Fruit fly (Drosophila melanogaster) whole organism: Measurements from ENCODE around the gene DIP-gamma.

Source experiments
- CG8478 ChIP-seq: fragments of >200 bp; optimal IDR thresholded peaks from 2 replicates; lab custom pipeline; 2018; ENCODE audit warnings: inconsistent platforms
- Dll ChIP-seq: fragments of >200 bp; optimal IDR thresholded peaks from 2 replicates; lab custom pipeline; 2017
- EcR ChIP-seq, 2 experiments: fragments of >200 bp; optimal IDR thresholded peaks; 2 replicates each; lab custom pipeline; 2017; ENCODE audit warnings: missing biosample characterization in 2 of 2, missing genetic modification characterization in 2 of 2, missing genetic modification reagents in 2 of 2
- pan ChIP-seq: fragments of >200 bp; optimal IDR thresholded peaks from 2 replicates; lab custom pipeline; 2017
- psq ChIP-seq: fragments of >200 bp; optimal IDR thresholded peaks from 2 replicates; lab custom pipeline; 2017
- usp ChIP-seq: fragments of >200 bp; optimal IDR thresholded peaks from 2 replicates; lab custom pipeline; 2017; ENCODE audit warnings: missing biosample characterization, missing genetic modification characterization, mixed read lengths

Gene DIP-gamma

dm6 chr3R:28950859-28951351 lies 19.3 kb downstream of the DIP-gamma start:
- no peak for TF ChIP-seq Dll (lab: Kevin White, UChicago)
- TF ChIP-seq EcR (GFP tag; optimal IDR thresholded peaks at IDR 0.05; lab: Kevin White, UChicago), result no peak
- TF ChIP-seq CG8478 (lab: Kevin White, UChicago), result no peak
- no peak for TF ChIP-seq psq
- no peak for TF ChIP-seq pan
- TF ChIP-seq usp, result no peak

- TF ChIP-seq CG8478 (lab: Kevin White, UChicago) (no peak), EcR (GFP tag; optimal IDR thresholded peaks at IDR 0.05; lab: Kevin White, UChicago) (no peak), pan (no peak), usp (no peak), psq (no peak), Dll (lab: Kevin White, UChicago) (no peak)
Measured at dm6 chr3R:28922744-28923143, 47.4 kb downstream of the DIP-gamma start, which contains the start of gene CG11828. CG11828 (plus strand) TSS chr3R:28923044.

dm6 chr3R:28913890-28914750 lies 56.1 kb downstream of the DIP-gamma start:
- no peak for TF ChIP-seq EcR (GFP tag; optimal IDR thresholded peaks at IDR 0.05; lab: Kevin White, UChicago)
- TF ChIP-seq pan, result no peak
- no peak for TF ChIP-seq psq
- no peak for TF ChIP-seq usp
- no peak for TF ChIP-seq Dll (lab: Kevin White, UChicago)
- TF ChIP-seq CG8478 (lab: Kevin White, UChicago), result no peak

- no peak for TF ChIP-seq usp
- TF ChIP-seq CG8478 (lab: Kevin White, UChicago), result no peak
- no peak for TF ChIP-seq EcR (GFP tag; optimal IDR thresholded peaks at IDR 0.05; lab: Kevin White, UChicago)
- no peak for TF ChIP-seq pan
- TF ChIP-seq psq, result no peak
- TF ChIP-seq Dll (lab: Kevin White, UChicago), result no peak
Measured at dm6 chr3R:28913039-28913438, 57.1 kb downstream of the DIP-gamma start.

dm6 chr3R:28911758-28912157 lies 58.4 kb downstream of the DIP-gamma start:
- TF ChIP-seq psq (no peak), EcR (GFP tag; optimal IDR thresholded peaks at IDR 0.05; lab: Kevin White, UChicago) (no peak)

dm6 chr3R:28904816-28905435 lies 65.2 kb downstream of the DIP-gamma start:
- TF ChIP-seq usp (no peak), EcR (GFP tag; optimal IDR thresholded peaks at IDR 0.05; lab: Kevin White, UChicago) (no peak), Dll (lab: Kevin White, UChicago) (no peak), CG8478 (lab: Kevin White, UChicago) (no peak), pan (no peak), psq (no peak)

- no peak for TF ChIP-seq CG8478 (lab: Kevin White, UChicago)
Measured at dm6 chr3R:28904174-28904573, 66.0 kb downstream of the DIP-gamma start.

dm6 chr3R:28903392-28903791 lies 66.8 kb downstream of the DIP-gamma start:
- no peak for TF ChIP-seq Dll (lab: Kevin White, UChicago)
- TF ChIP-seq usp, result no peak
- TF ChIP-seq CG8478 (lab: Kevin White, UChicago), result no peak
- TF ChIP-seq pan, result no peak
- no peak for TF ChIP-seq EcR (GFP tag; optimal IDR thresholded peaks at IDR 0.05; lab: Kevin White, UChicago)
- no peak for TF ChIP-seq psq

dm6 chr3R:28901468-28902163 lies 68.6 kb downstream of the DIP-gamma start:
- TF ChIP-seq pan (no peak), psq (no peak), CG8478 (lab: Kevin White, UChicago) (no peak), usp (no peak), EcR (GFP tag; optimal IDR thresholded peaks at IDR 0.05; lab: Kevin White, UChicago) (no peak), Dll (lab: Kevin White, UChicago) (no peak)

dm6 chr3R:28898921-28899545 lies 71.1 kb downstream of the DIP-gamma start:
- TF ChIP-seq pan (peak; percentile 20), psq (no peak)

- TF ChIP-seq CG8478 (lab: Kevin White, UChicago) (no peak), usp (no peak), Dll (lab: Kevin White, UChicago) (no peak), pan (no peak), EcR (GFP tag; optimal IDR thresholded peaks at IDR 0.05; lab: Kevin White, UChicago) (no peak), psq (no peak)
Measured at dm6 chr3R:28897891-28898290, 72.3 kb downstream of the DIP-gamma start.

- no peak for TF ChIP-seq pan
- no peak for TF ChIP-seq EcR (GFP tag; optimal IDR thresholded peaks at IDR 0.05; lab: Kevin White, UChicago)
- no peak for TF ChIP-seq Dll (lab: Kevin White, UChicago)
- no peak for TF ChIP-seq usp
- TF ChIP-seq psq, result no peak
- TF ChIP-seq CG8478 (lab: Kevin White, UChicago), result no peak
Measured at dm6 chr3R:28895014-28895413, 75.2 kb downstream of the DIP-gamma start.
